Fruit fly (Drosophila melanogaster) whole organism, embryonic: Measurements from ENCODE around the gene CG10587.

Experiments
- Abd-B ChIP-seq: fragments of 200-800 bp; sonication (Bioruptor generic); optimal IDR thresholded peaks from 2 replicates; lab custom pipeline; 2018; ENCODE audit warnings: missing biosample characterization, mild to moderate bottlenecking, missing genetic modification characterization, moderate library complexity
- CG10979 ChIP-seq: fragments of 200-800 bp; sonication (Bioruptor generic); optimal IDR thresholded peaks from 2 replicates; lab custom pipeline; 2018; ENCODE audit warnings: missing biosample characterization, mild to moderate bottlenecking, missing genetic modification characterization, moderate library complexity
- CG11504 ChIP-seq: fragments of 200-800 bp; sonication (Bioruptor generic); optimal IDR thresholded peaks from 3 replicates; lab custom pipeline; 2019; ENCODE audit warnings: missing biosample characterization, mild to moderate bottlenecking, missing genetic modification characterization, moderate library complexity
- CG11723 ChIP-seq: fragments of 200-800 bp; sonication (Bioruptor generic); optimal IDR thresholded peaks from 2 replicates; lab custom pipeline; 2017; ENCODE audit warnings: missing biosample characterization, mild to moderate bottlenecking, missing genetic modification characterization
- CG13775 ChIP-seq: fragments of 200-800 bp; sonication (Bioruptor generic); optimal IDR thresholded peaks from 3 replicates; lab custom pipeline; 2017; ENCODE audit warnings: missing biosample characterization, mild to moderate bottlenecking, missing genetic modification characterization
- CG15269 ChIP-seq: fragments of 200-800 bp; sonication (Bioruptor generic); optimal IDR thresholded peaks from 2 replicates; lab custom pipeline; 2018; ENCODE audit warnings: missing biosample characterization, mild to moderate bottlenecking, missing genetic modification characterization, moderate library complexity
- CG1602 ChIP-seq: fragments of 200-800 bp; sonication (Bioruptor generic); optimal IDR thresholded peaks from 3 replicates; lab custom pipeline; 2016; ENCODE audit warnings: missing biosample characterization, missing genetic modification characterization
- CG17361 ChIP-seq: fragments of 200-800 bp; sonication (Bioruptor generic); IDR thresholded peaks from 3 replicates; pipeline ENCODE4 v1.3.6; 2022; ENCODE audit warnings: missing biosample characterization, missing genetic modification characterization
- CG17829 ChIP-seq: fragments of 200-800 bp; optimal IDR thresholded peaks from 2 replicates; lab custom pipeline; 2019; ENCODE audit warnings: missing biosample characterization, mild to moderate bottlenecking, missing genetic modification characterization, moderate library complexity
- CG2678 ChIP-seq: fragments of 200-800 bp; sonication (Bioruptor generic); optimal IDR thresholded peaks from 3 replicates; lab custom pipeline; 2019; ENCODE audit warnings: missing biosample characterization, mild to moderate bottlenecking, missing genetic modification characterization, moderate library complexity
- CG7786 ChIP-seq: fragments of 200-800 bp; sonication (Bioruptor generic); optimal IDR thresholded peaks from 2 replicates; lab custom pipeline; 2016; ENCODE audit warnings: missing biosample characterization, missing genetic modification characterization
- CoRest ChIP-seq: fragments of 200-800 bp; sonication (Bioruptor generic); optimal IDR thresholded peaks from 3 replicates; lab custom pipeline; 2018; ENCODE audit warnings: missing biosample characterization, mild to moderate bottlenecking, missing genetic modification characterization, moderate library complexity
- Dref ChIP-seq: fragments of 200-800 bp; sonication (Bioruptor generic); IDR thresholded peaks from 2 replicates; pipeline ENCODE4 v1.3.6; 2022; ENCODE audit warnings: missing biosample characterization, missing genetic modification characterization
- Gug ChIP-seq: fragments of 200-800 bp; sonication (Bioruptor generic); IDR thresholded peaks from 4 replicates; pipeline ENCODE4 v1.3.6; 2022; ENCODE audit warnings: missing biosample characterization, missing genetic modification characterization
- Hmx ChIP-seq: fragments of 200-800 bp; sonication (Bioruptor generic); optimal IDR thresholded peaks from 2 replicates; lab custom pipeline; 2016; ENCODE audit warnings: missing biosample characterization, missing genetic modification characterization
- Hr51 ChIP-seq, 2 experiments: fragments of 200-800 bp; sonication (Bioruptor generic); optimal IDR thresholded peaks; 2 replicates in 1 of 2; 3 replicates in 1 of 2; lab custom pipeline; 2016 to 2018; ENCODE audit warnings: missing biosample characterization in 2 of 2, missing genetic modification characterization in 2 of 2, mild to moderate bottlenecking in 1 of 2, moderate library complexity in 1 of 2
- Med ChIP-seq: fragments of 200-800 bp; sonication (Bioruptor generic); peaks from one replicate; lab custom pipeline; 2016; ENCODE audit warnings: missing biosample characterization, missing genetic modification characterization, mild to moderate bottlenecking, inconsistent platforms, moderate library complexity
- Mes4 ChIP-seq: fragments of 200-800 bp; sonication (Bioruptor generic); optimal IDR thresholded peaks from 2 replicates; lab custom pipeline; 2016; ENCODE audit warnings: missing biosample characterization, missing genetic modification characterization
- NfI ChIP-seq: fragments of 200-800 bp; sonication (Bioruptor generic); optimal IDR thresholded peaks from 3 replicates; lab custom pipeline; 2018; ENCODE audit warnings: missing biosample characterization, mild to moderate bottlenecking, missing genetic modification characterization, moderate library complexity
- Oli ChIP-seq: fragments of 200-800 bp; sonication (Bioruptor generic); optimal IDR thresholded peaks from 2 replicates; lab custom pipeline; 2018; ENCODE audit warnings: missing biosample characterization, mild to moderate bottlenecking, missing genetic modification characterization, moderate library complexity
- Pdp1 ChIP-seq, 2 experiments: fragments of 200-800 bp; sonication (Bioruptor generic); optimal IDR thresholded peaks; 3 replicates each; lab custom pipeline; 2016; ENCODE audit warnings: missing biosample characterization in 2 of 2, missing genetic modification characterization in 2 of 2, mild to moderate bottlenecking in 1 of 2, moderate library complexity in 1 of 2
- Ravus ChIP-seq: fragments of 200-800 bp; sonication (Bioruptor generic); IDR thresholded peaks from 2 replicates; pipeline ENCODE4 v1.3.6; 2022; ENCODE audit warnings: missing biosample characterization, missing genetic modification characterization
- Side ChIP-seq: fragments of 200-800 bp; sonication (Bioruptor generic); optimal IDR thresholded peaks from 2 replicates; lab custom pipeline; 2016; ENCODE audit warnings: missing biosample characterization, missing genetic modification characterization
- Sox102F ChIP-seq: fragments of 200-800 bp; sonication (Bioruptor generic); optimal IDR thresholded peaks from 2 replicates; lab custom pipeline; 2018; ENCODE audit warnings: missing biosample characterization, mild to moderate bottlenecking, missing genetic modification characterization, moderate library complexity
- Ssrp ChIP-seq: fragments of 200-800 bp; sonication (Bioruptor generic); optimal IDR thresholded peaks from 2 replicates; lab custom pipeline; 2018; ENCODE audit warnings: missing biosample characterization, mild to moderate bottlenecking, missing genetic modification characterization, moderate library complexity
- Xrp1 ChIP-seq: fragments of 200-800 bp; sonication (Bioruptor generic); IDR thresholded peaks from 2 replicates; pipeline ENCODE4 v1.3.6; 2022; ENCODE audit warnings: missing biosample characterization, missing genetic modification characterization
- al ChIP-seq: fragments of 200-800 bp; sonication (Bioruptor generic); IDR thresholded peaks from 2 replicates; pipeline ENCODE4 v1.3.6; 2022; ENCODE audit warnings: missing biosample characterization, missing genetic modification characterization
- bsh ChIP-seq, 2 experiments: fragments of 200-800 bp; sonication (Bioruptor generic); optimal IDR thresholded peaks; 2 replicates each; lab custom pipeline; 2017 to 2018; ENCODE audit warnings: mild to moderate bottlenecking in 2 of 2, missing biosample characterization in 2 of 2, missing genetic modification characterization in 2 of 2, moderate library complexity in 1 of 2
- chif ChIP-seq, 2 experiments: fragments of 200-800 bp; sonication (Bioruptor generic); optimal IDR thresholded peaks; 3 replicates each; lab custom pipeline; 2016; ENCODE audit warnings: missing biosample characterization in 2 of 2, missing genetic modification characterization in 2 of 2
- dmrt11E ChIP-seq: fragments of 200-800 bp; sonication (Bioruptor generic); optimal IDR thresholded peaks from 3 replicates; lab custom pipeline; 2018; ENCODE audit warnings: missing biosample characterization, mild to moderate bottlenecking, missing genetic modification characterization, moderate library complexity
- eve ChIP-seq, 2 experiments: fragments of >200 bp; optimal IDR thresholded peaks; 2 replicates each; lab custom pipeline; 2017; ENCODE audit warnings: missing biosample characterization in 2 of 2, missing genetic modification characterization in 2 of 2
- fd96Cb ChIP-seq: fragments of 200-800 bp; sonication (Bioruptor generic); optimal IDR thresholded peaks from 2 replicates; lab custom pipeline; 2018; ENCODE audit warnings: missing biosample characterization, mild to moderate bottlenecking, missing genetic modification characterization, moderate library complexity
- gem ChIP-seq: fragments of 200-800 bp; sonication (Bioruptor generic); optimal IDR thresholded peaks from 2 replicates; lab custom pipeline; 2019; ENCODE audit warnings: missing biosample characterization, mild to moderate bottlenecking, missing genetic modification characterization, moderate library complexity
- grau ChIP-seq: fragments of 200-800 bp; optimal IDR thresholded peaks from 3 replicates; lab custom pipeline; 2019; ENCODE audit warnings: missing biosample characterization, mild to moderate bottlenecking, missing genetic modification characterization, moderate library complexity
- hbn ChIP-seq: fragments of 200-800 bp; sonication (Bioruptor generic); IDR thresholded peaks from 2 replicates; pipeline ENCODE4 v1.3.6; 2022; ENCODE audit warnings: missing biosample characterization, missing genetic modification characterization; ENCODE audit not compliant: partially characterized antibody
- lola ChIP-seq, 3 experiments: fragments of >200 bp in 2 of 3; fragments of 200-800 bp in 1 of 3; sonication (Bioruptor generic) in 1 of 3; optimal IDR thresholded peaks; 2 replicates each; lab custom pipeline; 2017 to 2019; ENCODE audit warnings: missing biosample characterization in 3 of 3, missing genetic modification characterization in 3 of 3, mild to moderate bottlenecking in 1 of 3, moderate library complexity in 1 of 3
- mam ChIP-seq: fragments of 200-800 bp; sonication (Bioruptor generic); optimal IDR thresholded peaks from 3 replicates; lab custom pipeline; 2016; ENCODE audit warnings: missing biosample characterization, missing genetic modification characterization
- nerfin-2 ChIP-seq: fragments of 200-800 bp; sonication (Bioruptor generic); IDR thresholded peaks from 2 replicates; pipeline ENCODE4 v1.3.6; 2022; ENCODE audit warnings: missing biosample characterization, missing genetic modification characterization; ENCODE audit not compliant: partially characterized antibody
- nmo ChIP-seq: fragments of 200-800 bp; sonication (Bioruptor generic); optimal IDR thresholded peaks from 2 replicates; lab custom pipeline; 2018; ENCODE audit warnings: missing biosample characterization, mild to moderate bottlenecking, missing genetic modification characterization, moderate library complexity
- phol ChIP-seq: fragments of 200-800 bp; sonication (Bioruptor generic); optimal IDR thresholded peaks from 3 replicates; lab custom pipeline; 2018; ENCODE audit warnings: missing biosample characterization, mild to moderate bottlenecking, missing genetic modification characterization, moderate library complexity
- pzg ChIP-seq: fragments of 200-800 bp; sonication (Bioruptor generic); optimal IDR thresholded peaks from 3 replicates; lab custom pipeline; 2018; ENCODE audit warnings: missing biosample characterization, mild to moderate bottlenecking, missing genetic modification characterization, moderate library complexity
- row ChIP-seq: fragments of 200-800 bp; sonication (Bioruptor generic); IDR thresholded peaks from 3 replicates; pipeline ENCODE4 v1.3.6; 2022; ENCODE audit warnings: missing biosample characterization, missing genetic modification characterization
- sd ChIP-seq: fragments of 200-800 bp; sonication (Bioruptor generic); optimal IDR thresholded peaks from 3 replicates; lab custom pipeline; 2018; ENCODE audit warnings: missing biosample characterization, mild to moderate bottlenecking, missing genetic modification characterization, moderate library complexity
- twi ChIP-seq: fragments of 200-800 bp; optimal IDR thresholded peaks from 2 replicates; lab custom pipeline; 2019; ENCODE audit warnings: missing biosample characterization, mild to moderate bottlenecking, missing genetic modification characterization, moderate library complexity

Gene CG10587

DNA sequence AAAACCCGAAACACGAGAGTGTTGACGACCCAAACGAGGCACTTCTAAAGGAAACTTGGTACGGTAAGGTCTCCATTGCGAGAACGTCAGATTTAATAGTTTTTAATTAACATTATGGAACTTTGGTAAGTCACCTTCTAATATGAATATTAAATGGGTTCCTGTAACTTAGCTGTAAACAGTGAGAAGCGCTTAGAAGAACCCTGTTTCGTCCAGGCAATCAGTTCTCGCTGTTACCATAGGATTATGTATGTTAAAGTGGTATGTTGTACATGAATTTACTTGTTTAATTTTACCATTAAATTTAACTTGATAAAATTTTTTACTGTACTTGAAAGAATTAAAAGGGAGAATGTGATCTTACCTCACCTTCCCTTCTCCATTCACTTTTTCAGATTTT is 40.5 kb downstream of the CG10587 start (continued):
- TF ChIP-seq phol, result peak; percentile 41
- TF ChIP-seq pzg (GFP tag; lab: Kevin White, UChicago), result no peak
- TF ChIP-seq Gug, result no peak
- TF ChIP-seq CG11723 (GFP tag; lab: Kevin White, UChicago), result no peak
- peak; percentile 52; the same call in 2 of the 3 replicates for TF ChIP-seq CG17361
- peak; percentile 1 for TF ChIP-seq nmo
- peak; percentile 22 for TF ChIP-seq CG11504
- peak; percentile 4 for TF ChIP-seq CG13775 (GFP tag; lab: Kevin White, UChicago)
- TF ChIP-seq mam (GFP tag; lab: Kevin White, UChicago), result peak; percentile 16
- TF ChIP-seq nerfin-2 (GFP tag; lab: Robert Waterston, UW), result no peak
- peak in 1 of 3 experiments; percentile 28 for TF ChIP-seq lola (GFP tag; optimal IDR thresholded peaks at IDR 0.05; lab: Kevin White, UChicago)
- TF ChIP-seq dmrt11E (tag; lab: Kevin White, UChicago), result peak; percentile 25
- TF ChIP-seq row (GFP tag; lab: Robert Waterston, UW), result peak; percentile 36; the same call in 1 of the 3 replicates
- TF ChIP-seq CG17829 (tag; lab: Kevin White, UChicago), result peak; percentile 51
- TF ChIP-seq hbn, result no peak
- TF ChIP-seq Side (GFP tag; lab: Kevin White, UChicago), result no peak
- peak; percentile 25 for TF ChIP-seq Sox102F (GFP tag; lab: Kevin White, UChicago)
- TF ChIP-seq Med (GFP tag; lab: Kevin White, UChicago), result peak; percentile 45
- TF ChIP-seq gem, result peak; percentile 54
- TF ChIP-seq Dref (GFP tag; lab: Robert Waterston, UW), result no peak
- peak; percentile 54 for TF ChIP-seq CG2678 (tag; lab: Kevin White, UChicago)
- peak in 1 of 2 experiments; percentile 14 for TF ChIP-seq bsh (GFP tag; optimal IDR thresholded peaks at IDR 0.05; lab: Kevin White, UChicago)
- peak; percentile 5 for TF ChIP-seq CG1602 (GFP tag; lab: Kevin White, UChicago)
- TF ChIP-seq grau, result peak; percentile 90
- TF ChIP-seq CG7786 (GFP tag; lab: Kevin White, UChicago), result no peak
- peak in 1 of 2 experiments; percentile 22 for TF ChIP-seq Hr51 (GFP tag; optimal IDR thresholded peaks at IDR 0.05; lab: Kevin White, UChicago)
- TF ChIP-seq chif (GFP tag; optimal IDR thresholded peaks at IDR 0.05; lab: Kevin White, UChicago), result peak in 1 of 2 experiments; percentile 2
- peak in 1 of 2 experiments; percentile 48 for TF ChIP-seq eve (GFP tag; optimal IDR thresholded peaks at IDR 0.05; lab: Kevin White, UChicago)
- peak; percentile 38 for TF ChIP-seq Oli
- TF ChIP-seq Ravus (GFP tag; lab: Robert Waterston, UW), result no peak
- TF ChIP-seq CG10979 (tag; lab: Kevin White, UChicago), result peak; percentile 39
- peak; percentile 25 for TF ChIP-seq fd96Cb (tag; lab: Kevin White, UChicago)
- peak; percentile 39 for TF ChIP-seq CoRest
- peak; percentile 19 for TF ChIP-seq NfI (GFP tag; lab: Kevin White, UChicago)
- peak; percentile 27 for TF ChIP-seq Ssrp (tag; lab: Kevin White, UChicago)
- TF ChIP-seq Xrp1 (GFP tag; lab: Robert Waterston, UW), result no peak
- TF ChIP-seq al (GFP tag; lab: Robert Waterston, UW), result no peak
- TF ChIP-seq Pdp1 (GFP tag; optimal IDR thresholded peaks at IDR 0.05; lab: Kevin White, UChicago), result peak in 1 of 2 experiments; percentile 15

DNA sequence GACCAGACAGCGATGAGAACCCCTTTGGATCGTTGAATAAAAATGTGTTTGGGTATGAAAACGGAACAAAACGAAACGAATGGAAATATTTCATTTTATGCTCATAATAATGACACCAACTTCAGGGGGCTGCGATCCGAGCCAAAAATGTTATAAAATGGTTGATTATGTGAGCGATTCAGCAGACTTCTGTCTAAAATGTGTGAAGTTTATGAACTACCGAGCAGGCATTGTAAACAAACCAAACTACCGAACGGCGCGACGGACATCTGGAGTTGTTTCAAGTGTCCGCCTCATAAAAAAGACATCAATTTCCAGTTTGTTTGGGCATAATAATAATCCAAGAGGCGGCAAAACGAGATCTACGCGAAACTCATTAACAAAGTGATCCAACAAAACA is 41.9 kb downstream of the CG10587 start:
- TF ChIP-seq sd, result peak; percentile 61
- TF ChIP-seq Hmx (GFP tag; lab: Kevin White, UChicago), result no peak
- TF ChIP-seq Med (GFP tag; lab: Kevin White, UChicago), result peak; percentile 49
- TF ChIP-seq Abd-B (GFP tag; lab: Kevin White, UChicago), result peak; percentile 45
- TF ChIP-seq Mes4 (GFP tag; lab: Kevin White, UChicago), result no peak
- peak; percentile 59 for TF ChIP-seq twi (tag; lab: Kevin White, UChicago)
- TF ChIP-seq CG17361, result no peak
- peak; percentile 34 for TF ChIP-seq CG15269 (tag; lab: Kevin White, UChicago)
